Fruit fly (Drosophila melanogaster) whole organism, embryonic: Measurements from ENCODE around the gene CG15382.
A peak's percentile ranks its signal among the peaks of the same experiment; 100 is the strongest.

ENCODE experiments used
- Adf1 ChIP-seq: fragments of 200-800 bp; sonication (Bioruptor generic); IDR thresholded peaks from 2 replicates; pipeline ENCODE4 v1.3.6; 2022; ENCODE audit warnings: missing biosample characterization, missing genetic modification characterization
- Aef1 ChIP-seq: fragments of 200-800 bp; sonication (Bioruptor generic); IDR thresholded peaks from 3 replicates; pipeline ENCODE4 v1.3.6; 2022; ENCODE audit warnings: missing biosample characterization, missing genetic modification characterization
- CG10321 ChIP-seq: fragments of 200-800 bp; sonication (Bioruptor generic); IDR thresholded peaks from 2 replicates; pipeline ENCODE4 v1.3.6; 2022; ENCODE audit warnings: missing biosample characterization, missing genetic modification characterization
- CG10543 ChIP-seq: fragments of 200-800 bp; sonication (Bioruptor generic); optimal IDR thresholded peaks from 3 replicates; lab custom pipeline; 2017; ENCODE audit warnings: missing biosample characterization, mild to moderate bottlenecking, missing genetic modification characterization, moderate library complexity
- CG11723 ChIP-seq: fragments of 200-800 bp; sonication (Bioruptor generic); optimal IDR thresholded peaks from 2 replicates; lab custom pipeline; 2017; ENCODE audit warnings: missing biosample characterization, mild to moderate bottlenecking, missing genetic modification characterization
- CG13894 ChIP-seq: fragments of 200-800 bp; sonication (Bioruptor generic); optimal IDR thresholded peaks from 3 replicates; lab custom pipeline; 2018; ENCODE audit warnings: missing biosample characterization, mild to moderate bottlenecking, missing genetic modification characterization, moderate library complexity
- CG2678 ChIP-seq: fragments of 200-800 bp; sonication (Bioruptor generic); optimal IDR thresholded peaks from 3 replicates; lab custom pipeline; 2019; ENCODE audit warnings: missing biosample characterization, mild to moderate bottlenecking, missing genetic modification characterization, moderate library complexity
- CG30020 ChIP-seq: fragments of 200-800 bp; optimal IDR thresholded peaks from 2 replicates; lab custom pipeline; 2019; ENCODE audit warnings: missing biosample characterization, mild to moderate bottlenecking, missing genetic modification characterization, moderate library complexity
- CG30431 ChIP-seq: fragments of 200-800 bp; sonication (Bioruptor generic); optimal IDR thresholded peaks from 2 replicates; lab custom pipeline; 2017; ENCODE audit warnings: missing biosample characterization, missing genetic modification characterization
- CG31224 ChIP-seq: fragments of 200-800 bp; sonication (Bioruptor generic); IDR thresholded peaks from 2 replicates; pipeline ENCODE4 v1.3.6; 2022; ENCODE audit warnings: missing biosample characterization, missing genetic modification characterization
- CG31388 ChIP-seq: fragments of 200-800 bp; sonication (Bioruptor generic); optimal IDR thresholded peaks from 2 replicates; lab custom pipeline; 2016; ENCODE audit warnings: missing biosample characterization, missing genetic modification characterization
- CG34224 ChIP-seq: fragments of 200-800 bp; sonication (Bioruptor generic); IDR thresholded peaks from 3 replicates; pipeline ENCODE4 v1.3.6; 2022; ENCODE audit warnings: missing biosample characterization, missing genetic modification characterization; ENCODE audit not compliant: partially characterized antibody
- CG6254 ChIP-seq: fragments of 200-800 bp; sonication (Bioruptor generic); optimal IDR thresholded peaks from 3 replicates; lab custom pipeline; 2017; ENCODE audit warnings: mild to moderate bottlenecking, missing biosample characterization, missing genetic modification reagents, missing genetic modification characterization
- CG6272 ChIP-seq: fragments of 200-800 bp; sonication (Bioruptor generic); IDR thresholded peaks from 2 replicates; pipeline ENCODE4 v1.3.6; 2022; ENCODE audit warnings: missing biosample characterization, missing genetic modification characterization
- CoRest ChIP-seq: fragments of 200-800 bp; sonication (Bioruptor generic); optimal IDR thresholded peaks from 3 replicates; lab custom pipeline; 2018; ENCODE audit warnings: missing biosample characterization, mild to moderate bottlenecking, missing genetic modification characterization, moderate library complexity
- CrebB ChIP-seq: fragments of 200-800 bp; sonication (Bioruptor generic); optimal IDR thresholded peaks from 3 replicates; lab custom pipeline; 2018; ENCODE audit warnings: missing biosample characterization, mild to moderate bottlenecking, missing genetic modification characterization
- Dref ChIP-seq: fragments of 200-800 bp; sonication (Bioruptor generic); IDR thresholded peaks from 2 replicates; pipeline ENCODE4 v1.3.6; 2022; ENCODE audit warnings: missing biosample characterization, missing genetic modification characterization
- H15 ChIP-seq: fragments of 200-800 bp; sonication (Bioruptor generic); IDR thresholded peaks from 3 replicates; pipeline ENCODE4 v1.3.6; 2022; ENCODE audit warnings: missing biosample characterization, missing genetic modification characterization
- HLH3B ChIP-seq: fragments of 200-800 bp; sonication (Bioruptor generic); IDR thresholded peaks from 2 replicates; pipeline ENCODE4 v1.3.6; 2022; ENCODE audit warnings: missing biosample characterization, missing genetic modification characterization
- HLH4C ChIP-seq: fragments of 200-800 bp; sonication (Bioruptor generic); IDR thresholded peaks from 3 replicates; pipeline ENCODE4 v1.3.6; 2022; ENCODE audit warnings: missing biosample characterization, missing genetic modification characterization; ENCODE audit not compliant: partially characterized antibody
- Hey ChIP-seq: fragments of 200-800 bp; sonication (Bioruptor generic); optimal IDR thresholded peaks from 3 replicates; lab custom pipeline; 2018; ENCODE audit warnings: missing biosample characterization, mild to moderate bottlenecking, missing genetic modification characterization
- Hr51 ChIP-seq, 2 experiments: fragments of 200-800 bp; sonication (Bioruptor generic); optimal IDR thresholded peaks; 2 replicates in 1 of 2; 3 replicates in 1 of 2; lab custom pipeline; 2016 to 2018; ENCODE audit warnings: missing biosample characterization in 2 of 2, missing genetic modification characterization in 2 of 2, mild to moderate bottlenecking in 1 of 2, moderate library complexity in 1 of 2
- Med ChIP-seq: fragments of 200-800 bp; sonication (Bioruptor generic); peaks from one replicate; lab custom pipeline; 2016; ENCODE audit warnings: missing biosample characterization, missing genetic modification characterization, mild to moderate bottlenecking, inconsistent platforms, moderate library complexity
- Nf-YC ChIP-seq: fragments of 200-800 bp; optimal IDR thresholded peaks from 3 replicates; lab custom pipeline; 2019; ENCODE audit warnings: missing biosample characterization, mild to moderate bottlenecking, missing genetic modification characterization, moderate library complexity
- Six4 ChIP-seq: fragments of 200-800 bp; sonication (Bioruptor generic); optimal IDR thresholded peaks from 2 replicates; lab custom pipeline; 2016; ENCODE audit warnings: missing biosample characterization, missing genetic modification characterization
- Sox102F ChIP-seq: fragments of 200-800 bp; sonication (Bioruptor generic); optimal IDR thresholded peaks from 2 replicates; lab custom pipeline; 2018; ENCODE audit warnings: missing biosample characterization, mild to moderate bottlenecking, missing genetic modification characterization, moderate library complexity
- bsh ChIP-seq, 2 experiments: fragments of 200-800 bp; sonication (Bioruptor generic); optimal IDR thresholded peaks; 2 replicates each; lab custom pipeline; 2017 to 2018; ENCODE audit warnings: mild to moderate bottlenecking in 2 of 2, missing biosample characterization in 2 of 2, missing genetic modification characterization in 2 of 2, moderate library complexity in 1 of 2
- btn ChIP-seq: fragments of 200-800 bp; sonication (Bioruptor generic); optimal IDR thresholded peaks from 2 replicates; lab custom pipeline; 2016; ENCODE audit warnings: missing biosample characterization, missing genetic modification characterization
- cg ChIP-seq: fragments of 200-800 bp; sonication (Bioruptor generic); optimal IDR thresholded peaks from 3 replicates; lab custom pipeline; 2019; ENCODE audit warnings: missing biosample characterization, mild to moderate bottlenecking, missing genetic modification characterization, moderate library complexity
- corto ChIP-seq: fragments of 200-800 bp; sonication (Bioruptor generic); optimal IDR thresholded peaks from 2 replicates; lab custom pipeline; 2016; ENCODE audit warnings: missing biosample characterization, mild to moderate bottlenecking, missing genetic modification characterization, moderate library complexity
- dati ChIP-seq: fragments of 200-800 bp; sonication (Bioruptor generic); IDR thresholded peaks from 2 replicates; pipeline ENCODE4 v1.3.6; 2022; ENCODE audit warnings: missing biosample characterization, missing genetic modification characterization
- dysf ChIP-seq: fragments of 200-800 bp; sonication (Bioruptor generic); IDR thresholded peaks from 3 replicates; pipeline ENCODE4 v1.3.6; 2022; ENCODE audit warnings: missing biosample characterization, missing genetic modification characterization
- fd64A ChIP-seq: fragments of 200-800 bp; sonication (Bioruptor generic); optimal IDR thresholded peaks from 3 replicates; lab custom pipeline; 2018; ENCODE audit warnings: missing biosample characterization, mild to moderate bottlenecking, missing genetic modification characterization
- ftz-f1 ChIP-seq: fragments of 200-800 bp; sonication (Bioruptor generic); optimal IDR thresholded peaks from 2 replicates; lab custom pipeline; 2016; ENCODE audit warnings: missing biosample characterization, missing genetic modification characterization
- h ChIP-seq: fragments of >200 bp; optimal IDR thresholded peaks from 2 replicates; lab custom pipeline; 2017
- kay ChIP-seq: fragments of 200-800 bp; sonication (Bioruptor generic); optimal IDR thresholded peaks from 2 replicates; lab custom pipeline; 2016; ENCODE audit warnings: missing biosample characterization, missing genetic modification characterization
- kni ChIP-seq: fragments of 200-800 bp; sonication (Bioruptor generic); optimal IDR thresholded peaks from 3 replicates; lab custom pipeline; 2017; ENCODE audit warnings: mild to moderate bottlenecking, missing biosample characterization, missing genetic modification reagents, missing genetic modification characterization
- lab ChIP-seq: fragments of 200-800 bp; sonication (Bioruptor generic); optimal IDR thresholded peaks from 3 replicates; lab custom pipeline; 2017; ENCODE audit warnings: missing biosample characterization, missing genetic modification characterization, mild to moderate bottlenecking, moderate library complexity, missing genetic modification reagents
- mirr ChIP-seq: fragments of 200-800 bp; sonication (Bioruptor generic); optimal IDR thresholded peaks from 3 replicates; lab custom pipeline; 2018; ENCODE audit warnings: missing biosample characterization, mild to moderate bottlenecking, missing genetic modification characterization
- row ChIP-seq: fragments of 200-800 bp; sonication (Bioruptor generic); IDR thresholded peaks from 3 replicates; pipeline ENCODE4 v1.3.6; 2022; ENCODE audit warnings: missing biosample characterization, missing genetic modification characterization
- so ChIP-seq: fragments of 200-800 bp; sonication (Bioruptor generic); IDR thresholded peaks from 3 replicates; pipeline ENCODE4 v1.3.6; 2022; ENCODE audit warnings: missing biosample characterization, missing genetic modification characterization
- stwl ChIP-seq: fragments of 200-800 bp; sonication (Bioruptor generic); optimal IDR thresholded peaks from 3 replicates; lab custom pipeline; 2018; ENCODE audit warnings: missing biosample characterization, mild to moderate bottlenecking, missing genetic modification characterization, moderate library complexity
- ttk ChIP-seq: fragments of 200-800 bp; sonication (Bioruptor generic); IDR thresholded peaks from 2 replicates; pipeline ENCODE4 v2.1.2; 2022; ENCODE audit warnings: missing biosample characterization, missing genetic modification characterization
- unc-4 ChIP-seq: fragments of 200-800 bp; sonication (Bioruptor generic); IDR thresholded peaks from 2 replicates; pipeline ENCODE4 v1.3.6; 2022; ENCODE audit warnings: missing biosample characterization, missing genetic modification characterization; ENCODE audit not compliant: partially characterized antibody
- vvl ChIP-seq: fragments of 200-800 bp; sonication (Bioruptor generic); IDR thresholded peaks from 2 replicates; pipeline ENCODE4 v1.3.6; 2022; ENCODE audit warnings: missing biosample characterization, missing genetic modification characterization
- zen2 ChIP-seq: fragments of 200-800 bp; sonication (Bioruptor generic); IDR thresholded peaks from 3 replicates; pipeline ENCODE4 v1.3.6; 2022; ENCODE audit warnings: missing biosample characterization, missing genetic modification characterization; ENCODE audit not compliant: partially characterized antibody
- zfh2 ChIP-seq: fragments of 200-800 bp; sonication (Bioruptor generic); optimal IDR thresholded peaks from 2 replicates; lab custom pipeline; 2016; ENCODE audit warnings: missing biosample characterization, missing genetic modification characterization

CG15382 gene

DNA sequence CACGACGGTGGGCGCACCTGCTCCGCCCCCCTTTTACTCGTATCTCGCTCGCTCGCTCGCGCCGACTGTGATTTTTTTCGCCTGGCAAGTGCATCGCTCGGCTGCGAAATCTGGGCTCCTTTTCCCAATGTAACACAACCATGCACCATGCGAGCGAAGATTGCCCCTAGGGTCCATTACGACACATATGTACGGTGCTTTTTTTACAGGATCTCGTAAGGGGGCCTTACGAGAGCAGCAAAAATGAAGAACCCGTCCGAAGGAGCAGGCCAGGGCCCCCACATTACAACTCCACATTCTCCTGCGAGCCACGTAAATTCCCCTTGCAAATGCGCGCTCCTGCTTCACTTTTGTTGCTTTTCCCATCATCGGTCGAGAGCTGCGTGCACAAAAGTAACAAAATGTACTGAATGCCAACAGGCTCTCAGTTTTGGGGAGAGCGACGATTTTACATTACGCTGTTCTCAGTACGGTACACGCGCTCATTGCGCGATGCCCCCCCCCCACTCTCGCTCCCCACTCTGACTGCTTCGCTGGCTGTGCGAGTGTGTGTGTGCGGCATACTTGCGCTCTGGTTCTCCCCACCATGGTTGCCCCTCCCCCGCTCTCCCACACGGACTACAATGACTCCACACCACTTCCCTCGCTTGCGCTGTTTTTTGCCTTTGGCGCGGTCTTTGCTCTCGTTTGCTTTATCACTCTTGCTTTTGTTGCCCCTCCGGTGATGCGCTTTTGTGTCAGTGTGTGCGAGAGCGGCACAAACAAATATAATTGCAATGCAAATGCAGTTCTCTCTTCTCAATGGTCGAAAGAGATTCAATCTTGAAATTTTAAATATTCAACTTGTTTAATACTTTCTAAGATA, 47.5 kb downstream of the CG15382 start (continued):
- TF ChIP-seq unc-4 (GFP tag; lab: Robert Waterston, UW), result peak; percentile 30; the same call in 1 of the 2 replicates
- TF ChIP-seq CG34224 (GFP tag; lab: Robert Waterston, UW), result peak; percentile 32; the same call in 1 of the 3 replicates
- peak; percentile 39 for TF ChIP-seq kay (GFP tag; lab: Kevin White, UChicago)
- TF ChIP-seq zen2 (GFP tag; lab: Robert Waterston, UW), result peak; percentile 77; the same call in 2 of the 3 replicates
- TF ChIP-seq Adf1 (GFP tag; lab: Robert Waterston, UW), result peak; percentile 51
- TF ChIP-seq lab (GFP tag; lab: Kevin White, UChicago), result peak; percentile 55
- TF ChIP-seq vvl (GFP tag; lab: Robert Waterston, UW), result peak; percentile 27; the same call in 1 of the 2 replicates
- TF ChIP-seq Dref (GFP tag; lab: Robert Waterston, UW), result 0 out of 2 replicates have a peak, but pooled peaks have one; percentile 29
- no peak for TF ChIP-seq zfh2
- TF ChIP-seq CG6254 (GFP tag; lab: Kevin White, UChicago), result peak; percentile 31
- TF ChIP-seq cg, result peak; percentile 90
- no peak for TF ChIP-seq h (lab: Kevin White, UChicago)
- TF ChIP-seq dysf, result peak; percentile 13; the same call in 2 of the 3 replicates
- TF ChIP-seq ttk (GFP tag; lab: Robert Waterston, UW), result 0 out of 2 replicates have a peak, but pooled peaks have one; percentile 35
- no peak for TF ChIP-seq CG30020
- no peak for TF ChIP-seq so
- TF ChIP-seq CG10321 (GFP tag; lab: Robert Waterston, UW), result peak; percentile 46; the same call in 1 of the 2 replicates
- peak; percentile 57 for TF ChIP-seq Nf-YC (tag; lab: Kevin White, UChicago)
- TF ChIP-seq CG30431 (GFP tag; lab: Kevin White, UChicago), result no peak
- 0 out of 3 replicates have a peak, but pooled peaks have one; percentile 10 for TF ChIP-seq H15 (GFP tag; lab: Robert Waterston, UW)
- no peak for TF ChIP-seq Six4 (GFP tag; lab: Kevin White, UChicago)
- TF ChIP-seq Med (GFP tag; lab: Kevin White, UChicago), result peak; percentile 21
- TF ChIP-seq dati (GFP tag; lab: Robert Waterston, UW), result no peak
- peak; percentile 11; the same call in 1 of the 2 replicates for TF ChIP-seq HLH3B
- peak; percentile 53 for TF ChIP-seq CG10543 (GFP tag; lab: Kevin White, UChicago)
- TF ChIP-seq kni, result peak; percentile 84
- TF ChIP-seq Sox102F (GFP tag; lab: Kevin White, UChicago), result no peak
- TF ChIP-seq Hey (tag; lab: Kevin White, UChicago), result peak; percentile 41
- no peak for TF ChIP-seq stwl (tag; lab: Kevin White, UChicago)
- peak; percentile 43 for TF ChIP-seq CG13894 (tag; lab: Kevin White, UChicago)
- TF ChIP-seq corto (GFP tag; lab: Kevin White, UChicago), result peak; percentile 14
- TF ChIP-seq bsh (GFP tag; optimal IDR thresholded peaks at IDR 0.05; lab: Kevin White, UChicago), result peak in 1 of 2 experiments; percentile 27
- peak; percentile 44; the same call in 1 of the 3 replicates for TF ChIP-seq row (GFP tag; lab: Robert Waterston, UW)
- peak; percentile 34; the same call in 2 of the 3 replicates for TF ChIP-seq HLH4C (GFP tag; lab: Robert Waterston, UW)
- TF ChIP-seq Hr51 (GFP tag; optimal IDR thresholded peaks at IDR 0.05; lab: Kevin White, UChicago), result no peak
- 0 out of 2 replicates have a peak, but pooled peaks have one; percentile 20 for TF ChIP-seq CG6272 (GFP tag; lab: Robert Waterston, UW)
- no peak for TF ChIP-seq fd64A
- TF ChIP-seq btn (GFP tag; lab: Kevin White, UChicago), result peak; percentile 1
- peak; percentile 0 for TF ChIP-seq CoRest (tag; lab: Kevin White, UChicago)
- TF ChIP-seq ftz-f1 (GFP tag; lab: Kevin White, UChicago), result peak; percentile 73
- TF ChIP-seq CG11723, result peak; percentile 8
- TF ChIP-seq CG31388 (GFP tag; lab: Kevin White, UChicago), result no peak
- TF ChIP-seq mirr (GFP tag; lab: Kevin White, UChicago), result peak; percentile 3
- TF ChIP-seq CG2678, result peak; percentile 3
- no peak for TF ChIP-seq CrebB (tag; lab: Kevin White, UChicago)
- peak; percentile 97 for TF ChIP-seq CG31224 (GFP tag; lab: Robert Waterston, UW)
- peak; percentile 56; the same call in 2 of the 3 replicates for TF ChIP-seq Aef1 (GFP tag; lab: Robert Waterston, UW)
